Worm (Caenorhabditis elegans): ENCODE measurements around the gene cyn-16.

Gene cyn-16

ce11 chrII:12040167-12040566 is 3.6 kb upstream of the cyn-16 start:
- TF ChIP-seq fos-1 (tag; optimal IDR thresholded peaks at IDR 0.05) (peak; percentile 68), lin-13 (GFP tag; optimal IDR thresholded peaks at IDR 0.05) (peak; percentile 52), nhr-12 (tag; optimal IDR thresholded peaks at IDR 0.05) (no peak), sma-3 (GFP tag; optimal IDR thresholded peaks at IDR 0.05) (peak; percentile 28), gmeb-1 (tag; optimal IDR thresholded peaks at IDR 0.05) (peak; percentile 37), C34F6.9 (tag; optimal IDR thresholded peaks at IDR 0.05) (peak; percentile 78), zag-1 (tag; optimal IDR thresholded peaks at IDR 0.05) (peak; percentile 6), sem-4 (tag; optimal IDR thresholded peaks at IDR 0.05) (peak; percentile 25), snpc-4 (tag; optimal IDR thresholded peaks at IDR 0.05) (no peak), unc-39 (tag; optimal IDR thresholded peaks at IDR 0.05) (no peak), crh-2 (tag; optimal IDR thresholded peaks at IDR 0.05) (peak; percentile 73), blmp-1 (tag; optimal IDR thresholded peaks at IDR 0.05; ENCODE audit: insufficient read depth) (no peak), F13H6.1 (tag; optimal IDR thresholded peaks at IDR 0.05) (peak; percentile 52), sma-9 (GFP tag; optimal IDR thresholded peaks at IDR 0.05) (peak; percentile 58), sma-9 (tag; optimal IDR thresholded peaks at IDR 0.05) (no peak), ama-1 (optimal IDR thresholded peaks at IDR 0.05) (peak; percentile 88), mdl-1 (tag; optimal IDR thresholded peaks at IDR 0.05) (no peak), elt-1 (tag; optimal IDR thresholded peaks at IDR 0.05) (no peak), peb-1 (tag; optimal IDR thresholded peaks at IDR 0.05) (no peak), lsy-2 (tag; optimal IDR thresholded peaks at IDR 0.05) (peak in 1 of 2 experiments; percentile 72), unc-55 (GFP tag; optimal IDR thresholded peaks at IDR 0.05) (peak; percentile 61), nhr-129 (tag; optimal IDR thresholded peaks at IDR 0.05) (peak; percentile 87), alr-1 (tag; optimal IDR thresholded peaks at IDR 0.05) (no peak), egl-27 (tag; optimal IDR thresholded peaks at IDR 0.05) (no peak)

ce11 chrII:12039039-12039438 is 2.5 kb upstream of the cyn-16 start, which contains the start of gene tpi-1:
TSS of gene tpi-1 (minus strand) at chrII:12039139.
- no peak for TF ChIP-seq nhr-237 (tag; optimal IDR thresholded peaks at IDR 0.05)
- no peak for TF ChIP-seq nhr-77 (tag; optimal IDR thresholded peaks at IDR 0.05)
- TF ChIP-seq nhr-11 (tag; optimal IDR thresholded peaks at IDR 0.05), result no peak
- no peak for TF ChIP-seq dmd-4 (tag; optimal IDR thresholded peaks at IDR 0.05)
- no peak for TF ChIP-seq sma-3 (GFP tag; optimal IDR thresholded peaks at IDR 0.05)
- no peak for TF ChIP-seq nhr-12 (tag; optimal IDR thresholded peaks at IDR 0.05)
- no peak for TF ChIP-seq blmp-1 (tag; optimal IDR thresholded peaks at IDR 0.05; ENCODE audit: insufficient read depth)
- no peak for TF ChIP-seq gmeb-1 (tag; optimal IDR thresholded peaks at IDR 0.05)
- TF ChIP-seq egl-27 (tag; optimal IDR thresholded peaks at IDR 0.05), result no peak
- TF ChIP-seq skn-1 (tag; optimal IDR thresholded peaks at IDR 0.05), result no peak
- TF ChIP-seq ama-1 (optimal IDR thresholded peaks at IDR 0.05), result no peak
- TF ChIP-seq nhr-129 (tag; optimal IDR thresholded peaks at IDR 0.05), result no peak
- no peak for TF ChIP-seq ZK546.5 (tag; optimal IDR thresholded peaks at IDR 0.05)
- TF ChIP-seq mdl-1 (tag; optimal IDR thresholded peaks at IDR 0.05), result no peak
- TF ChIP-seq sma-9 (GFP tag; optimal IDR thresholded peaks at IDR 0.05), result no peak
- TF ChIP-seq sma-9 (tag; optimal IDR thresholded peaks at IDR 0.05), result no peak
- no peak for TF ChIP-seq lsy-2 (tag; optimal IDR thresholded peaks at IDR 0.05)
- no peak for TF ChIP-seq ztf-4 (tag; optimal IDR thresholded peaks at IDR 0.05)
- TF ChIP-seq alr-1 (tag; optimal IDR thresholded peaks at IDR 0.05), result no peak

- TF ChIP-seq ceh-16 (tag; optimal IDR thresholded peaks at IDR 0.05) (no peak), elt-3 (tag; optimal IDR thresholded peaks at IDR 0.05) (no peak), ztf-11 (tag; optimal IDR thresholded peaks at IDR 0.05) (no peak), nhr-12 (tag; optimal IDR thresholded peaks at IDR 0.05) (no peak)
Measured at ce11 chrII:12036075-12036474, 467 bp downstream of the cyn-16 start.

ce11 chrII:12028707-12029106 is 7.8 kb downstream of the cyn-16 start:
- TF ChIP-seq lin-39 (tag; optimal IDR thresholded peaks at IDR 0.05) (no peak), dmd-4 (tag; optimal IDR thresholded peaks at IDR 0.05) (no peak), blmp-1 (tag; optimal IDR thresholded peaks at IDR 0.05; ENCODE audit: insufficient read depth) (no peak), ztf-11 (tag; optimal IDR thresholded peaks at IDR 0.05) (no peak), peb-1 (tag; optimal IDR thresholded peaks at IDR 0.05) (no peak), aly-2 (tag; optimal IDR thresholded peaks at IDR 0.05) (no peak), unc-62 (GFP tag; optimal IDR thresholded peaks at IDR 0.05) (no peak), mab-5 (tag; optimal IDR thresholded peaks at IDR 0.05) (no peak), crh-2 (tag; optimal IDR thresholded peaks at IDR 0.05) (no peak), unc-39 (tag; optimal IDR thresholded peaks at IDR 0.05) (no peak), mdl-1 (tag; optimal IDR thresholded peaks at IDR 0.05) (no peak), sma-3 (GFP tag; optimal IDR thresholded peaks at IDR 0.05) (no peak), nhr-21 (tag; optimal IDR thresholded peaks at IDR 0.05) (no peak)
